Worm (Caenorhabditis elegans) whole organism, L1 larva: ENCODE data around the gene sqt-1.
A peak's percentile ranks its signal among the peaks of the same experiment; 100 is the strongest.

Experiments used
- C04F5.9 ChIP-seq: sonication (generic microtip); optimal IDR thresholded peaks from 2 replicates; lab custom pipeline; 2016; ENCODE audit warnings: missing genetic modification characterization, missing compliant biosample characterization
- C34B4.2 ChIP-seq: sonication (generic microtip); optimal IDR thresholded peaks from 2 replicates; lab custom pipeline; 2017; ENCODE audit warnings: mild to moderate bottlenecking, missing genetic modification characterization, missing compliant biosample characterization
- aha-1 ChIP-seq: fragments of 150-350 bp; optimal IDR thresholded peaks from 2 replicates; lab custom pipeline; 2014; ENCODE audit warnings: missing biosample characterization, missing genetic modification characterization
- ama-1 ChIP-seq: fragments of 150-350 bp; optimal IDR thresholded peaks from 2 replicates; lab custom pipeline; 2014
- blmp-1 ChIP-seq: fragments of 150-350 bp; optimal IDR thresholded peaks from 2 replicates; lab custom pipeline; 2014; ENCODE audit warnings: missing biosample characterization, missing genetic modification characterization
- ceh-63 ChIP-seq: fragments of 200-800 bp; sonication (Bioruptor generic); optimal IDR thresholded peaks from 2 replicates; lab custom pipeline; 2018; ENCODE audit warnings: mild to moderate bottlenecking, missing genetic modification characterization, missing compliant biosample characterization
- ceh-8 ChIP-seq: fragments of 200-800 bp; sonication (Bioruptor generic); optimal IDR thresholded peaks from 2 replicates; lab custom pipeline; 2018; ENCODE audit warnings: mild to moderate bottlenecking, missing genetic modification characterization, moderate library complexity, missing compliant biosample characterization
- ceh-82 ChIP-seq, 3 experiments: fragments of 150-350 bp in 1 of 3; sonication (generic microtip) in 2 of 3; optimal IDR thresholded peaks; 2 replicates each; lab custom pipeline; 2014 to 2017; ENCODE audit warnings: missing biosample characterization in 3 of 3, missing genetic modification characterization in 3 of 3
- ceh-90 ChIP-seq: sonication (generic microtip); optimal IDR thresholded peaks from 2 replicates; lab custom pipeline; 2016; ENCODE audit warnings: missing genetic modification characterization, missing compliant biosample characterization
- ces-1 ChIP-seq: fragments of 150-350 bp; optimal IDR thresholded peaks from 2 replicates; lab custom pipeline; 2014; ENCODE audit warnings: missing biosample characterization, missing genetic modification reagents, missing genetic modification characterization
- dsc-1 ChIP-seq: sonication (generic microtip); optimal IDR thresholded peaks from 2 replicates; lab custom pipeline; 2016; ENCODE audit warnings: mild to moderate bottlenecking, missing genetic modification characterization, missing compliant biosample characterization
- efl-1 ChIP-seq, 4 experiments: fragments of 150-350 bp; optimal IDR thresholded peaks in 3 of 4; peaks in 1 of 4; 1 replicate in 1 of 4; 2 replicates in 3 of 4; lab custom pipeline; 2014; ENCODE audit warnings: missing biosample characterization in 2 of 4, missing genetic modification characterization in 2 of 4, missing genetic modification reagents in 2 of 4
- egl-13 ChIP-seq: sonication (generic microtip); optimal IDR thresholded peaks from 2 replicates; lab custom pipeline; 2016; ENCODE audit warnings: missing genotype, missing genetic modification reagents, missing genetic modification characterization, missing compliant biosample characterization
- elt-2 ChIP-seq: sonication (generic microtip); optimal IDR thresholded peaks from 2 replicates; lab custom pipeline; 2016; ENCODE audit warnings: missing genetic modification characterization, mild to moderate bottlenecking, inconsistent platforms, missing compliant biosample characterization, missing genetic modification reagents
- elt-3 ChIP-seq, 6 experiments: fragments of 150-350 bp in 1 of 6; sonication (generic microtip); optimal IDR thresholded peaks; 2 replicates each; lab custom pipeline; 2017 to 2018; ENCODE audit warnings: missing biosample characterization in 6 of 6, missing genetic modification characterization in 6 of 6, inconsistent platforms in 1 of 6
- fkh-10 ChIP-seq: sonication (generic microtip); optimal IDR thresholded peaks from 2 replicates; lab custom pipeline; 2017; ENCODE audit warnings: missing biosample characterization, missing genetic modification reagents, missing genetic modification characterization
- fkh-4 ChIP-seq: sonication (generic microtip); optimal IDR thresholded peaks from 2 replicates; lab custom pipeline; 2016; ENCODE audit warnings: missing compliant biosample characterization, missing genetic modification characterization, borderline replicate concordance
- fkh-8 ChIP-seq: sonication (generic microtip); optimal IDR thresholded peaks from 2 replicates; lab custom pipeline; 2016; ENCODE audit warnings: mild to moderate bottlenecking, missing genetic modification characterization, missing compliant biosample characterization
- fos-1 ChIP-seq: fragments of 150-350 bp; optimal IDR thresholded peaks from 2 replicates; lab custom pipeline; 2014; ENCODE audit warnings: missing biosample characterization, missing genetic modification characterization
- grh-1 ChIP-seq: fragments of 200-800 bp; sonication (Bioruptor generic); IDR thresholded peaks from 2 replicates; pipeline ENCODE4 v1.3.6; 2022; ENCODE audit warnings: missing genetic modification reagents, missing genetic modification characterization, missing compliant biosample characterization
- hlh-17 ChIP-seq: fragments of 200-800 bp; sonication (Bioruptor generic); optimal IDR thresholded peaks from 2 replicates; lab custom pipeline; 2018; ENCODE audit warnings: missing genetic modification characterization, mild to moderate bottlenecking, missing compliant biosample characterization, moderate library complexity, borderline replicate concordance
- hpl-2 ChIP-seq: fragments of 150-350 bp; optimal IDR thresholded peaks from 2 replicates; lab custom pipeline; 2014; ENCODE audit warnings: missing biosample characterization, missing genetic modification reagents, missing genetic modification characterization
- isw-1 ChIP-seq: fragments of 200-800 bp; sonication (Bioruptor generic); IDR thresholded peaks from 2 replicates; pipeline ENCODE4 v1.3.6; 2022; ENCODE audit warnings: missing genetic modification characterization, missing compliant biosample characterization
- lin-13 ChIP-seq: fragments of 150-350 bp; optimal IDR thresholded peaks from 2 replicates; lab custom pipeline; 2014; ENCODE audit warnings: missing biosample characterization, missing genetic modification reagents, missing genetic modification characterization
- lin-14 ChIP-seq: fragments of 200-800 bp; sonication (Bioruptor generic); optimal IDR thresholded peaks from 2 replicates; lab custom pipeline; 2018; ENCODE audit warnings: mild to moderate bottlenecking, missing genetic modification characterization, moderate library complexity, missing compliant biosample characterization
- lir-3 ChIP-seq: sonication (generic microtip); optimal IDR thresholded peaks from 2 replicates; lab custom pipeline; 2016; ENCODE audit warnings: mild to moderate bottlenecking, missing genetic modification characterization, moderate library complexity, missing compliant biosample characterization; ENCODE audit not compliant: poor library complexity
- mab-9 ChIP-seq: fragments of 200-800 bp; sonication (Bioruptor generic); IDR thresholded peaks from 2 replicates; pipeline ENCODE4 v1.3.6; 2022; ENCODE audit warnings: missing genetic modification reagents, missing genetic modification characterization, missing compliant biosample characterization
- mep-1 ChIP-seq: fragments of 150-350 bp; optimal IDR thresholded peaks from 2 replicates; lab custom pipeline; 2014; ENCODE audit warnings: missing biosample characterization, missing genetic modification characterization
- nhr-12 ChIP-seq: sonication (generic microtip); optimal IDR thresholded peaks from 2 replicates; lab custom pipeline; 2017; ENCODE audit warnings: missing biosample characterization, missing genetic modification characterization
- nhr-19 ChIP-seq: fragments of 200-800 bp; sonication (Bioruptor generic); conservative IDR thresholded peaks from 2 replicates; pipeline ENCODE4 v1.3.6; 2022; ENCODE audit warnings: missing genetic modification characterization, missing compliant biosample characterization
- nhr-237 ChIP-seq: fragments of 150-350 bp; optimal IDR thresholded peaks from 2 replicates; lab custom pipeline; 2014; ENCODE audit warnings: missing biosample characterization, missing genetic modification characterization
- nhr-77 ChIP-seq: fragments of 150-350 bp; optimal IDR thresholded peaks from 2 replicates; lab custom pipeline; 2014; ENCODE audit warnings: missing biosample characterization, missing genetic modification characterization
- nhr-84 ChIP-seq: sonication (generic microtip); optimal IDR thresholded peaks from 2 replicates; lab custom pipeline; 2017; ENCODE audit warnings: missing biosample characterization, missing genetic modification characterization
- nhr-90 ChIP-seq: sonication (generic microtip); optimal IDR thresholded peaks from 2 replicates; lab custom pipeline; 2016; ENCODE audit warnings: mild to moderate bottlenecking, missing genetic modification characterization, missing compliant biosample characterization; ENCODE audit not compliant: poor library complexity
- pag-3 ChIP-seq: sonication (generic microtip); optimal IDR thresholded peaks from 2 replicates; lab custom pipeline; 2017; ENCODE audit warnings: missing genetic modification characterization, mild to moderate bottlenecking, missing compliant biosample characterization, antibody characterized with exemption, borderline replicate concordance; ENCODE audit not compliant: insufficient read depth
- skn-1 ChIP-seq: fragments of 150-350 bp; optimal IDR thresholded peaks from 2 replicates; lab custom pipeline; 2014; ENCODE audit warnings: missing biosample characterization, missing genetic modification characterization
- snu-23 ChIP-seq: sonication (generic microtip); optimal IDR thresholded peaks from 2 replicates; lab custom pipeline; 2016; ENCODE audit warnings: missing genetic modification characterization, missing compliant biosample characterization
- sup-37 ChIP-seq: fragments of 200-800 bp; sonication (Bioruptor generic); optimal IDR thresholded peaks from 2 replicates; lab custom pipeline; 2018; ENCODE audit warnings: mild to moderate bottlenecking, missing genetic modification characterization, missing compliant biosample characterization
- tbx-2 ChIP-seq: sonication (generic microtip); optimal IDR thresholded peaks from 2 replicates; lab custom pipeline; 2016; ENCODE audit warnings: missing genetic modification characterization, missing compliant biosample characterization
- unc-130 ChIP-seq: fragments of 150-350 bp; optimal IDR thresholded peaks from 2 replicates; lab custom pipeline; 2017; ENCODE audit warnings: missing biosample characterization, missing genetic modification characterization, inconsistent platforms
- unc-30 ChIP-seq: sonication (generic microtip); optimal IDR thresholded peaks from 2 replicates; lab custom pipeline; 2017; ENCODE audit warnings: missing biosample characterization, missing genetic modification characterization
- unc-86 ChIP-seq: sonication (generic microtip); optimal IDR thresholded peaks from 2 replicates; lab custom pipeline; 2016; ENCODE audit warnings: missing genetic modification characterization, missing compliant biosample characterization
- unc-98 ChIP-seq: fragments of 200-800 bp; sonication (Bioruptor generic); IDR thresholded peaks from 2 replicates; pipeline ENCODE4 v1.3.6; 2022; ENCODE audit warnings: missing genetic modification characterization, missing compliant biosample characterization
- vab-15 ChIP-seq: sonication (generic microtip); optimal IDR thresholded peaks from 2 replicates; lab custom pipeline; 2017; ENCODE audit warnings: missing genotype, mild to moderate bottlenecking, missing genetic modification characterization, missing compliant biosample characterization
- zag-1 ChIP-seq: fragments of 150-350 bp; optimal IDR thresholded peaks from 2 replicates; lab custom pipeline; 2014; ENCODE audit warnings: missing biosample characterization, missing genetic modification characterization
- zip-4 ChIP-seq: fragments of 200-800 bp; sonication (Bioruptor generic); optimal IDR thresholded peaks from 2 replicates; lab custom pipeline; 2018; ENCODE audit warnings: mild to moderate bottlenecking, missing genetic modification characterization, moderate library complexity, missing compliant biosample characterization
- ztf-11 ChIP-seq, 2 experiments: sonication (generic microtip); optimal IDR thresholded peaks; 2 replicates each; lab custom pipeline; 2016 to 2017; ENCODE audit warnings: missing genetic modification characterization in 2 of 2, missing biosample characterization in 1 of 2, missing compliant biosample characterization in 1 of 2
- ztf-4 ChIP-seq: fragments of 150-350 bp; optimal IDR thresholded peaks from 2 replicates; lab custom pipeline; 2014; ENCODE audit warnings: missing biosample characterization, missing genetic modification characterization

Gene sqt-1

DNA sequence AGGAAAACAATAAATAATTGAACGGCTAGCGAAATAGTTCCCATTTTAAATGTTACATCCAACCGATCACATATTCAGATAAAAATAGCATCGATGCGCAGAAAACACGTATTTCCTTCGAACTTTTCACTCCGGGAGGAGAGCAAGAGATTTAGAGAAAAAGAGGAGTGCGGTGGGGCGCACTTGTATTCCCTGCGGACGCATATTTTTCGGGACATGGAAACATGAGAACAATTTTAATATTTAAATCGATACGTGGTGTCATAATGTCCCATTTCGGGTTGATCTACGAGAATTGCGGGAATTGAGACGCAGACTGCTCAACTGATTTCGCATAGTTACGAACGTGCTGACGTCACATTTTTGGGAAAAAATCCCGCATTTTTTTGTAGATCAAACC lies 44.2 kb downstream of the sqt-1 start, which contains the start of gene C47G2.4 (continued):
- peak; percentile 64 for TF ChIP-seq nhr-90 (tag; lab: Kevin White, UChicago)
- TF ChIP-seq C04F5.9 (tag; lab: Kevin White, UChicago) = peak; percentile 32
- TF ChIP-seq sup-37 (GFP tag; lab: Kevin White, UChicago) = no peak
- no peak for TF ChIP-seq ceh-8 (GFP tag; lab: Kevin White, UChicago)
- TF ChIP-seq ces-1 (GFP tag; lab: Kevin White, UChicago) = no peak
- no peak for TF ChIP-seq unc-30 (tag; lab: Kevin White, UChicago)
- TF ChIP-seq hlh-17 (GFP tag; lab: Kevin White, UChicago) = no peak

DNA sequence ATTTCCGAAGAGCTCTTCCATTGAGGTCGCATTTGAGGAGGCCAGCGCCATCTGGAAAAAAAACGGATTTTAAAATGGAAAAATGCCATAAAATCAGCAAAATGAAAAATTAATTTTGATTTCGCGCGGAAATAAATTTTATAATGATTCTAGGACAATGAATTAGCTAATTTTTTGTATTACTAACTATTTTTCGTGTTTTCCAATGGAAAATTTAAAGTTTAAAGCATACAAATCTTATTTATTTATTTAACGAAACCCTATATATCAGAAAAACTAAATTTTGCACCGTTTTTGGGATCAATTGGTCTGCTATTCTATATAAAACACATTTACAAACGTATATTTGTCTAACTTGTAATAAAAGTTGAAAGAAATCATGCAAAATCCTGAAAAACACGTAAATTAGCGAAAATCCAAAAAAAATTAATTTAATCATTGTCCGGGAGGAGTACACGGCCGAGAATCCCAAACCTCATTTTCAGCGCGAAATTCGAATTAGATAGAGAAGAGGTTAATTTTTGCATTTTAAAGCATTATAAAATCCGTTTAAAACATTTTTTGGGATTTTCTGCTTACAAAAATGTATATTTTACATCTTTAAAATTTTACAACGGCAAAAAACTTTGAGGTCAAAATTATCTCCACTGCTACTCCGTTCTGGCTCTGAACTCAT lies 47.4 kb downstream of the sqt-1 start, which contains the start of gene C47G2.3:
TSS of gene C47G2.3 (minus strand) at position 51 of the 676 bp plus-strand sequence.
- TF ChIP-seq nhr-84 (no peak), sup-37 (GFP tag; lab: Kevin White, UChicago) (no peak), zag-1 (no peak), snu-23 (peak; percentile 48), vab-15 (tag; lab: Kevin White, UChicago) (no peak), blmp-1 (tag; lab: Kevin White, UChicago) (peak; percentile 7), zip-4 (GFP tag; lab: Kevin White, UChicago) (no peak), efl-1 (optimal IDR thresholded peaks at IDR 0.05; lab: Kevin White, UChicago) (peak; percentile 80 to 88), efl-1 (GFP tag; optimal IDR thresholded peaks at IDR 0.05 in 1 of 2; lab: Kevin White, UChicago) (peak; percentile 86 to 99), unc-130 (tag; lab: Kevin White, UChicago) (peak; percentile 87), nhr-90 (tag; lab: Kevin White, UChicago) (peak; percentile 73), fkh-10 (GFP tag; lab: Kevin White, UChicago) (no peak), fos-1 (no peak), aha-1 (no peak), grh-1 (GFP tag; lab: Robert Waterston, UW) (no peak), skn-1 (tag; lab: Kevin White, UChicago) (peak; percentile 30), ztf-11 (tag; optimal IDR thresholded peaks at IDR 0.05; lab: Kevin White, UChicago) (peak in 1 of 2 experiments; percentile 64), mep-1 (tag; lab: Kevin White, UChicago) (peak; percentile 4), tbx-2 (tag; lab: Kevin White, UChicago) (peak; percentile 37), pag-3 (tag; lab: Kevin White, UChicago) (no peak), egl-13 (tag; lab: Kevin White, UChicago) (peak; percentile 46), nhr-19 (GFP tag; lab: Robert Waterston, UW) (peak; percentile 52), nhr-77 (no peak), ceh-90 (peak; percentile 75), isw-1 (no peak), lin-13 (GFP tag; lab: Kevin White, UChicago) (no peak), lin-14 (GFP tag; lab: Kevin White, UChicago) (peak; percentile 4), unc-86 (tag; lab: Kevin White, UChicago) (no peak), fkh-8 (no peak), ama-1 (lab: Kevin White, UChicago) (no peak), C34B4.2 (tag; lab: Kevin White, UChicago) (no peak), hlh-17 (GFP tag; lab: Kevin White, UChicago) (no peak), elt-3 (tag; optimal IDR thresholded peaks at IDR 0.05; lab: Kevin White, UChicago) (no peak), ceh-63 (GFP tag; lab: Kevin White, UChicago) (no peak), lir-3 (tag; lab: Kevin White, UChicago) (peak; percentile 60), nhr-12 (no peak), ztf-4 (tag; lab: Kevin White, UChicago) (no peak), elt-2 (tag; lab: Kevin White, UChicago) (peak; percentile 26), C04F5.9 (tag; lab: Kevin White, UChicago) (no peak), mab-9 (GFP tag; lab: Robert Waterston, UW) (no peak), nhr-237 (tag; lab: Kevin White, UChicago) (no peak), hpl-2 (no peak), unc-98 (GFP tag; lab: Robert Waterston, UW) (no peak), ceh-82 (tag; optimal IDR thresholded peaks at IDR 0.05; lab: Kevin White, UChicago) (no peak), fkh-4 (tag; lab: Kevin White, UChicago) (peak; percentile 31), dsc-1 (tag; lab: Kevin White, UChicago) (peak; percentile 59)
